Worm (Caenorhabditis elegans) whole organism, dauer: ENCODE data around the gene let-754.
"Not testable (repeated sequence)": the region's sequence is repeated elsewhere in the genome, so short reads cannot be mapped to it uniquely, and the experiment has no call there.

Experiments
- unc-62 ChIP-seq: sonication (generic microtip); optimal IDR thresholded peaks from 2 replicates; lab custom pipeline; 2017; ENCODE audit warnings: missing biosample characterization, missing genetic modification reagents, missing genetic modification characterization

Gene let-754

ce11 chrIII:7969121-7969520 lies 16.0 kb upstream of the let-754 start, which contains the start of the genes F54H12.8 and F54H12.7:
TSS of gene F54H12.8 (minus strand) at chrIII:7969221.
TSS of gene F54H12.7 (plus strand) at chrIII:7969349.
- TF ChIP-seq unc-62 (GFP tag; lab: Kevin White, UChicago), result no peak

DNA sequence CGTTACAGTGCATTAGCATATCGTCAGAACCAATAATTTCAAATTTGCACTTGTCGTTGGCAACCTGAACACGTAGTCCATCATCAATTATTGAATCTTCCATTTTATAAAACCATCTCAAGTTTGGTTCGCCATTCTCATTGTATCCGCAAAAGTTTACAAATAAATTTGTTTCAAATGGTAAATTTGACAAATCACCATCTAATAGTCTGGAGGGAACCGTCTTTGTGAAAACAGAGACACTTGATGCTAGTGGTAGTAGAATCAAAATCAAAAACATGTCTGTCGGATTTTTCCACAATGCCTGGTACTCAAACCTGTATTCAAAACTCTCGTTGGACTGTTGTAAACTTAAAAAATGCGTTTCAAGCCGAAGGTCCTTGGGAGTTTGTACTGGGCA lies 11.2 kb upstream of the let-754 start, which contains the start of gene F54H12.2:
F54H12.2 (plus strand) TSS at position 301 of the 400 bp plus-strand sequence.
- TF ChIP-seq unc-62 (GFP tag; lab: Kevin White, UChicago), result not testable (repeated sequence)

- TF ChIP-seq unc-62 (GFP tag; lab: Kevin White, UChicago), result not testable (repeated sequence)
Measured at ce11 chrIII:7962641-7963040, 9.5 kb upstream of the let-754 start, which contains the start of gene F54H12.4. TSS of gene F54H12.4 (minus strand) at chrIII:7962741.

ce11 chrIII:7958922-7959609 lies 6.0 kb upstream of the let-754 start, which contains the start of gene F54H12.10:
TSS of gene F54H12.10 (minus strand) at chrIII:7958972.
- not testable (repeated sequence) for TF ChIP-seq unc-62 (GFP tag; lab: Kevin White, UChicago)

DNA sequence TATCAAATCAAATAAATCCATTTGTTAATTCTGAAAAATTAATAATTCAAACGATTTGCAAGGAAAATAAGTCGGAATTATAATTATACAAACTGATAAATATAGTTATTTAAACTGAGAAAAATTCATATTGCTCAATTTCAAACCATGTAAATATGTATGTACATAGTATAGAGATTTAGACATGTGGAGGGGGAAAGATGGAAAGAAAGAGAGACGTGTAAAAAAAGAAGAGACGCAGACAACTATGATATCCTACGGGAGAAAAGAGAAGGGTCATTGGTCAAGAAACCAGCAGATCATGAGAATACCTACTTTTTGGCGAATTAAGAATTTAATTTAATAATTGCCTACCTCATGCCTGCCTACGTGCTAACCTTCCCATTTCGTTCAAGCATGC lies 5.0 kb upstream of the let-754 start, which contains the start of gene C29E4.11:
C29E4.11 (minus strand) TSS at position 30 of the 400 bp plus-strand sequence.
- TF ChIP-seq unc-62 (GFP tag; lab: Kevin White, UChicago), result no peak

DNA sequence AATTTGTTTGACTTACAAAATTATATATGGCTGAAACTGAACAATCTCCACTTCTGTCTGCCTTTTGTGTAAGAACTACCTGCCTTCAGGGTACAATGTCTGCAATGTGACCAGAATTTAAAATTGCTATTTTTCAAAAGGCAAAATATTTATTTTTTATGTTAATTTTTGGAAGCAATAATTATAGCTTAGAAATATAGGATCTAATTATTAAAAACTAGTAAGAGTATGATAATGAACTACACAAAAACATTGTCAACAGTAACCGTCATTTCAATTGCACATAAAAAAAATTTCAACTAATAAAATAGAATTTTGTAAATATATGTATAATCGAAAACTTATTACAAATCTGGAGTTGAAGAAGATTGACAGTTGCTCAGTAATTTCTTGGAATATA lies 3.9 kb upstream of the let-754 start, which contains the start of gene C29E4.9:
C29E4.9 (minus strand) TSS at position 101 of the 400 bp plus-strand sequence.
- no peak for TF ChIP-seq unc-62 (GFP tag; lab: Kevin White, UChicago)

DNA sequence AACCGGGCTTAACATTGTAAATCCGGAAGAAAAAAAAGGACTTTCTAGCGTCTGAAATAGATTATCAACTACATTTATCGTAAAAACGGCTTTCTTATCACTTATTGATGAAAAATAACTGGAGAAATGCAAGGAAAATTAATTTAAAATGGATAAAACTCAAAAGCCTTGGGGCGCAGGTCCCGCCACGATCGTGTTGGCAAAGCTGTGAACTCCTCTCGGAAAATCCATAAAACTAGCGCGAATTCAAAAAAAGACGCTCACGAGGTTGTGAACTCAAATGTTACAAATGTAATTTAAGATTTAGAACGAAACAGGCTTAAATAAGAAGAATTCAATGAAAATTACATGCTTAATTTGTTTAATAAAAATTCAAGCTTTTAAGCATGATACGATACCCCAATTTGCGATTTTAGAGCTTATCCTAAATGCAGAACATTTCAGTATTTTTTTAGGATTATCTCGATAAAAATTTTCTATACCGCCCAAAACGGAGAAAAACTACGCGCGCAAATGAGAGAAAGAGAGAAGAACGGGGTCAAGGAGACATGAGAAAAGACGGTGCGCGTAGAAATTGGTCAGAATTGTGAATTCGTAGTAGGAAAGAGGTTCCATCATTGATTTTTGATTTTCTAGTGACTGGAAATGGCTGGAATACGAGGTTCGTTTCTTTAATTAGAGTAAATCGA lies 887 bp downstream of the let-754 start, which contains the start of gene C29E4.15:
C29E4.15 (plus strand) TSS at position 547 of the 689 bp plus-strand sequence.
- TF ChIP-seq unc-62 (GFP tag; lab: Kevin White, UChicago), result no peak

DNA sequence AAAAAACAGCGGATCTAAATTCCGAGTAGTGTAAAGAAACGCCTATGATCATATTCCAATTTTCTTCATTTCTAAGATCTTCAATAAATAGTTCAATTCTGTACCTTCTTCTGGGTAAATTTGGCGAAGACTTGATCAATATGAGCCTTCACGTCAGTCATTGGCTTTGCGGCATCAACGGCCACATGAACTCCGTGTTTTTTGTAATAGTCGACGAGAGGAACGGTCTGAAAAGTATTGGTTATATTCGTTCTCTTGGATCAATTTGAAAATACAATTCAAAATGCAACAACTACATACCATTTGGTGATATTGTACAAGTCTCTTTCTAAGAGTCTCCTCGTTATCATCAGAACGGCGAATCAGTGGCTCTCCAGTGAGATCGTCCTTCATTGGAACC lies 2.7 kb downstream of the let-754 start:
- TF ChIP-seq unc-62 (GFP tag; lab: Kevin White, UChicago), result no peak

- TF ChIP-seq unc-62 (GFP tag; lab: Kevin White, UChicago), result no peak
Measured at ce11 chrIII:7948802-7949201, 4.3 kb downstream of the let-754 start, which contains the start of gene col-90. TSS of gene col-90 (plus strand) at chrIII:7948838.

- TF ChIP-seq unc-62 (GFP tag; lab: Kevin White, UChicago), result no peak
Measured at ce11 chrIII:7947677-7948076, 5.4 kb downstream of the let-754 start.

DNA sequence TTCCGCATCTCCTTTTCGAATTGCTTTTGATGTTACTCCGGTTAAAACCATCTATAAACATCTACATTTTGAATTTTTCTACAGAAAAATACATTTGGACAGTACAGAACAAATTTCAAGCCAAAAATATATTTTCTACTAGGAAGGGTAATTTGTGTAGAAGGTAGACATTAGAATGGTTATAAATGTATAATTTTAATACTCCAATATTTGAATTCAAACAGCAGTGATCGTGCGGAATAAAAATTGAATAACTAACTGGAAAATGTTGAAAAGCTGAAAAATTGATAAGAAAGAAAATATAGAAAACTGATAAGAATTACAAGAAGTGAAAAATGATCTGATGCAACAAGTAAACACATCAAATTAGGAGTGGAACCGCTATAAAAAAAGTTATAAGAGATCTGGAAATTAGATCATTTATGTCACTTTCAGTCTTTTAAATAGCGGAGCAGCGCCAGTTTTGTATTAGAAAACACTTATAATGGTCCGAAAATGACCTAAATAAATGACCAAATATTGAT lies 6.1 kb downstream of the let-754 start, which contains the start of gene gsto-1:
gsto-1 (minus strand) TSS at position 51 of the 524 bp plus-strand sequence.
- no peak for TF ChIP-seq unc-62 (GFP tag; lab: Kevin White, UChicago)

DNA sequence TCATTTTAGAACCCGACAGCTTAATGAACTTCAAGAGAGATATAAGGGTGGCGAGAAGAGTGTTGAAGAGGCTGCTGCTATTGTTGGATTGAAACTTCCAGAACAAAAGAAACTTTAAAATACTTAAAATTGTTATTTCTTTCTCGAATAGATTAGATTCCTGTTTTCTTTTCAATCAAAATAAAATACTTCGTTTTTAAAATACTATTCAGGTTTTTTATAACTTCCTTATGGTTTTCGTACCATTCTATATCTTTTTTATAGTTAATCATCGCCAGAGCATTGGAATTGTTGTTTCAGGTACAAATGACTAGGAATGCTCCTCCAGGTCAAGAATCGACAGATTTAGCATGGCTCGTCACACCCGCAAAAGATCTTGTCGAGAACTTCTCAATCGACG lies 11.7 kb downstream of the let-754 start, which contains the start of gene kle-2:
kle-2 (plus strand) TSS at position 301 of the 400 bp plus-strand sequence.
- no peak for TF ChIP-seq unc-62 (GFP tag; lab: Kevin White, UChicago)

DNA sequence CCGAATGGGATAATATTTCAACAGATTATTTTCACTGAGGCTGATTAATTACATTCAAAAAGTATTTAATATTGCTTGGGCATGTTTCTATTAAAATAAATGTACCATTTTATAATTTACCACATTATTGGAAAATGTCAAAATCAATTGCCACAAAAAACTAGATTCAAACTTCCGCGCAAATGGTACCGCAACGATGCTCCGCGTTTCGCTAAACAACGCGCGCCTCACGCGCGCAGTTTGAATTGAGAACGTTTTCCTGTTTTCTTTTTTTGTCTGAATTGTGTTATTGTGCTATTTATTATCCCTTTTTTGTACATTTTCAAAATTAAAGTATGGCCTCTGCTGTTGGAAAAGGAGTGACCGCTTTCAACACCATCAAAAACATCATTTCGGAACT lies 12.3 kb downstream of the let-754 start, which contains the start of gene C29E4.12:
C29E4.12 (plus strand) TSS at position 333 of the 400 bp plus-strand sequence.
- TF ChIP-seq unc-62 (GFP tag; lab: Kevin White, UChicago), result no peak

- no peak for TF ChIP-seq unc-62 (GFP tag; lab: Kevin White, UChicago)
Measured at ce11 chrIII:7937548-7937947, 15.6 kb downstream of the let-754 start, which contains the start of gene C29E4.10. TSS of gene C29E4.10 (plus strand) at chrIII:7937848.

DNA sequence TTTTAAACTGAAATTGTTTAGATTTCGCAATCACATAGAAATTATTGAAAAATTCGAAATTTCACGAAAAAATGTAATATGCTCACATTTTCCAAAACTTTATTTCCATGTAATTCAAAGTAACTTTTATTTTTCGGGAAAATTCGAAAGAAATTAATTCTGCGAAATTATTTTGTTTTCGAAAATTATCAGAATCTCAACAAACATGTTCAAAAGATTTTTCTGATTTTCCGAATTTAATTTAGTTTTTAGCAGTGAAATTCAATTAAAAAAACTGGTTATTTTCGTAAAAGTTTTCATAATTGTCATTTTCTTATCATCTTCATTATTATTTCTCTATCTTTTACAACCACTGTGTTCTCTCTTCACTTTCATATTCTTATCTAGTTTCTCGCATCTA lies 19.9 kb downstream of the let-754 start, which contains the start of gene ran-2:
ran-2 (plus strand) TSS at position 301 of the 400 bp plus-strand sequence.
- no peak for TF ChIP-seq unc-62 (GFP tag; lab: Kevin White, UChicago)
